Fruit fly (Drosophila melanogaster): ENCODE measurements around the gene GATAd.

Gene GATAd

DNA sequence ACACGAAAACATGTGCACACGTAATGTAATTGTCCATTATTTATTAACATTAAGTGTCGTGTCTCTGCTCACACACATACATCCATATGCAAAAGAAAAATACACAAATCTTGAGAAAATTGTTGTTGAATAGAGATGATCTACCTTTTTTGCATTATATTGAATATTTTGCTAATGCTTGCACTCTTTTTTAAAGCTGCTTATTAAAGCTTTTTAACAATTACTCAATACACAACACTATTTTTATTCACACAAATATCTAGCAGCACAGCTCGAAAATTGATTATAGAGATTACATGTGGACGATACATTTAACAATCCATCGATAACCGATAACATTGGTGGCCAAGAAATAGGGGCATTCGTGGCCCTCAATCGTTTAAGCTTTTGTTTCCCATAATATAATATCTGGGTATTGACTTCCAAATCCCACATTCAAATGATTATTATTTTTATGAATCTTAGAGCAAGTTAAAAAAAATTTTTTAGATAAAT is 41.4 kb upstream of the GATAd start, which contains the start of gene Ufd4 (continued):
- peak; percentile 52; the same call in 1 of the 2 replicates for TF ChIP-seq CG4360 (GFP tag; IDR thresholded peaks at IDR 0.05)
- no peak for TF ChIP-seq toy (GFP tag; IDR thresholded peaks at IDR 0.05)
- no peak for TF ChIP-seq peb (GFP tag; IDR thresholded peaks at IDR 0.05)
- TF ChIP-seq CG13287 (GFP tag; IDR thresholded peaks at IDR 0.05; ENCODE audit: partially characterized antibody), result peak; percentile 60; the same call in 1 of the 2 replicates
- TF ChIP-seq Nf-YC (tag; optimal IDR thresholded peaks at IDR 0.05), result peak; percentile 78
- no peak for TF ChIP-seq CG12236 (GFP tag; optimal IDR thresholded peaks at IDR 0.05)
- TF ChIP-seq CG2199 (GFP tag; IDR thresholded peaks at IDR 0.05), result 0 out of 3 replicates have a peak, but pooled peaks have one; percentile 7
- no peak for TF ChIP-seq CG14860 (GFP tag; IDR thresholded peaks at IDR 0.05; ENCODE audit: partially characterized antibody)
- no peak for TF ChIP-seq Hr39 (optimal IDR thresholded peaks at IDR 0.05)
- TF ChIP-seq CG4854 (GFP tag; optimal IDR thresholded peaks at IDR 0.05), result peak; percentile 35
- TF ChIP-seq CG17361 (GFP tag; IDR thresholded peaks at IDR 0.05), result no peak
- peak; percentile 65 for TF ChIP-seq Ada2b (GFP tag; IDR thresholded peaks at IDR 0.05)
- TF ChIP-seq ewg (GFP tag; optimal IDR thresholded peaks at IDR 0.05), result no peak
- no peak for TF ChIP-seq tgo (GFP tag; IDR thresholded peaks at IDR 0.05)
- no peak for TF ChIP-seq slou (GFP tag; optimal IDR thresholded peaks at IDR 0.05)
- peak; percentile 33 for TF ChIP-seq shn (GFP tag; optimal IDR thresholded peaks at IDR 0.05)
- no peak for TF ChIP-seq Dip2 (GFP tag; IDR thresholded peaks at IDR 0.05)
- TF ChIP-seq CG5245 (GFP tag; optimal IDR thresholded peaks at IDR 0.05), result peak; percentile 37
- TF ChIP-seq CG12155 (GFP tag; optimal IDR thresholded peaks at IDR 0.05), result peak; percentile 57
- TF ChIP-seq CG11398 (GFP tag; optimal IDR thresholded peaks at IDR 0.05), result peak; percentile 57
- peak; percentile 73 for TF ChIP-seq CG13424 (tag; optimal IDR thresholded peaks at IDR 0.05)
- TF ChIP-seq Chrac-16 (GFP tag; optimal IDR thresholded peaks at IDR 0.05), result peak; percentile 55
- no peak for TF ChIP-seq disco-r (GFP tag; optimal IDR thresholded peaks at IDR 0.05)
- TF ChIP-seq Nf-YA (GFP tag; IDR thresholded peaks at IDR 0.05), result peak; percentile 44; the same call in 1 of the 2 replicates
- TF ChIP-seq Mrtf (GFP tag; IDR thresholded peaks at IDR 0.05), result no peak; the same call in 2 of the 3 replicates
- peak; percentile 74 for TF ChIP-seq CG10267 (tag; optimal IDR thresholded peaks at IDR 0.05)
- TF ChIP-seq CG17328 (GFP tag; IDR thresholded peaks at IDR 0.05), result peak; percentile 58
- peak; percentile 66 for TF ChIP-seq CG13624 (GFP tag; optimal IDR thresholded peaks at IDR 0.05)
- no peak for TF ChIP-seq CG9797 (GFP tag; optimal IDR thresholded peaks at IDR 0.05)
- no peak for TF ChIP-seq otp (GFP tag; IDR thresholded peaks at IDR 0.05)
- peak; percentile 61 for TF ChIP-seq CG12104 (GFP tag; optimal IDR thresholded peaks at IDR 0.05)
- no peak for TF ChIP-seq PHDP (tag; optimal IDR thresholded peaks at IDR 0.05)
- peak; percentile 18 for TF ChIP-seq corto (GFP tag; optimal IDR thresholded peaks at IDR 0.05)
- TF ChIP-seq Myb (GFP tag; optimal IDR thresholded peaks at IDR 0.05), result peak; percentile 21
- peak; percentile 0 for TF ChIP-seq CG2202 (tag; optimal IDR thresholded peaks at IDR 0.05)
- no peak for TF ChIP-seq CG11504 (tag; optimal IDR thresholded peaks at IDR 0.05)
- TF ChIP-seq sob (GFP tag; IDR thresholded peaks at IDR 0.05), result peak; percentile 36; the same call in 1 of the 2 replicates
- no peak for TF ChIP-seq hkb (optimal IDR thresholded peaks at IDR 0.05)
- TF ChIP-seq hkb (GFP tag; IDR thresholded peaks at IDR 0.05), result peak; percentile 84
- TF ChIP-seq exex (tag; optimal IDR thresholded peaks at IDR 0.05), result peak; percentile 53
- TF ChIP-seq gt (GFP tag; IDR thresholded peaks at IDR 0.05), result no peak
- TF ChIP-seq pros (GFP tag; optimal IDR thresholded peaks at IDR 0.05), result no peak
- TF ChIP-seq MESR4 (GFP tag; optimal IDR thresholded peaks at IDR 0.05), result peak; percentile 77
- TF ChIP-seq CG32767 (GFP tag; IDR thresholded peaks at IDR 0.05), result peak; percentile 50; the same call in 1 of the 2 replicates
- peak; percentile 65 for TF ChIP-seq CG8924 (tag; optimal IDR thresholded peaks at IDR 0.05)
- no peak for TF ChIP-seq Elba2 (GFP tag; optimal IDR thresholded peaks at IDR 0.05)
- TF ChIP-seq Lhr (GFP tag; optimal IDR thresholded peaks at IDR 0.05), result no peak
- peak; percentile 84 for TF ChIP-seq cg (GFP tag; optimal IDR thresholded peaks at IDR 0.05)
- TF ChIP-seq CG3995 (GFP tag; optimal IDR thresholded peaks at IDR 0.05), result peak; percentile 49
- peak; percentile 93 for TF ChIP-seq onecut (GFP tag; IDR thresholded peaks at IDR 0.05)
- no peak for TF ChIP-seq fru (optimal IDR thresholded peaks at IDR 0.05)
- no peak for TF ChIP-seq zf30C (GFP tag; optimal IDR thresholded peaks at IDR 0.05)

All from whole organism, embryonic.